Fruit fly (Drosophila melanogaster): Measurements from ENCODE around the gene mei-41.

The mei-41 gene

DNA sequence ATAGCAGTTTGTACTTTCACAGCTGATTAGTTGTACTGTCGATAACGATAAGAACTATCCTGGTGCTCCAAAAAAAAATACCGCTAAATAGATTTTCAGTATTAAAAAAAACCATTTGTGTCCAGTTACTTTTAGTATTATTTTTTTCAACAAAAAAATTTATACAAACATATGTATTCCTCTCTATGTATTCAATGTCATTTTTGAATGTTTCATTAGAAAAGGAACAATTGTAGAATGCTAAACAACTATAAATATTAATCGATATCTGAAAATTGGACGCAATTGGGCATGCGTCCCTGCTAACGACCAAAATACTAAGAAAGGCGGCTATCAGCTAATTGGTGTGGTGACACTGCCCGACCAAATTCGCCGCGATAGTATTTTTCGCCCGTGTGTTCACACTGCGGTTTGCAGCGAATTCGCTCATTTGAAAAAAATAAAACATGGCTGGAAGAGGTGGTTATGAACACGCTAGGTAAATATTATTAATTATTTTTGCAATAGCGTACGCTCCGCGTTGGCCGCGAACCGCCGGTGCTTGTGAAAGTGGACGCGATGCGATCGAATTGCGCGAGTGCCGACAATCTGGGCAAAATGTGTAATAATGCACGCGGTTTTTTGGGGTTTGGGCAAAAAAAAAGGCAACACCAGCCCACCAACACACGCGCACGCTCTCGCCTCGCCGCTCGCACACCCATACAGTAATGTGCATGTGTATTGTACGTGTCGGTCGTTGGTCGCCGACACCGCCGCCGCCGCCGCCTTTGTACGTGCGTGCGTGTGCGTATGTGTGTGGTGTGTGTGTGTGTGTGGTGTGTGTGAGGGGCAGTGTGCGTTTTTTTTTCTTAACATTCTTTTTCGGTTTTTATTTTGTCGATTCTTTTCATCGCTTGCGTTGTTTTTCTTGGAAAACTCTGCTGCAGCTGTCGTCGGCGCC lies 57.0 kb downstream of the mei-41 start, which contains the start of the genes CG34015 and eIF4H1 (continued):
- TF ChIP-seq CG2712 (tag; optimal IDR thresholded peaks at IDR 0.05) (peak; percentile 10), CG7987 (GFP tag; optimal IDR thresholded peaks at IDR 0.05) (peak; percentile 22), Sry-δ (GFP tag; optimal IDR thresholded peaks at IDR 0.05) (peak; percentile 72), CG4360 (GFP tag; IDR thresholded peaks at IDR 0.05) (no peak), zen (tag; optimal IDR thresholded peaks at IDR 0.05) (peak; percentile 32), nau (GFP tag; optimal IDR thresholded peaks at IDR 0.05) (peak; percentile 4), NC2β (GFP tag; optimal IDR thresholded peaks at IDR 0.05) (peak; percentile 21), pita (GFP tag; optimal IDR thresholded peaks at IDR 0.05) (peak; percentile 26), sqz (GFP tag; optimal IDR thresholded peaks at IDR 0.05) (peak; percentile 97), BtbVII (GFP tag; optimal IDR thresholded peaks at IDR 0.05) (no peak), YL-1 (GFP tag; optimal IDR thresholded peaks at IDR 0.05) (peak; percentile 76), chm (GFP tag; IDR thresholded peaks at IDR 0.05) (no peak), CG11085 (GFP tag; IDR thresholded peaks at IDR 0.05) (no peak), fd3F (GFP tag; optimal IDR thresholded peaks at IDR 0.05) (no peak), mirr (GFP tag; optimal IDR thresholded peaks at IDR 0.05) (no peak), Gug (GFP tag; IDR thresholded peaks at IDR 0.05) (no peak), E2f2 (GFP tag; IDR thresholded peaks at IDR 0.05) (peak; percentile 48; the same call in 1 of the 2 replicates), unpg (GFP tag; optimal IDR thresholded peaks at IDR 0.05) (no peak), Doc3 (GFP tag; IDR thresholded peaks at IDR 0.05; ENCODE audit: partially characterized antibody) (peak; percentile 53; the same call in 1 of the 3 replicates), gro (GFP tag; optimal IDR thresholded peaks at IDR 0.05) (no peak), cwo (GFP tag; optimal IDR thresholded peaks at IDR 0.05) (peak; percentile 4), croc (GFP tag; conservative IDR thresholded peaks at IDR 0.05) (no peak), sna (GFP tag; IDR thresholded peaks at IDR 0.05; ENCODE audit: partially characterized antibody) (0 out of 2 replicates have a peak, but pooled peaks have one; percentile 12), CG9437 (GFP tag; optimal IDR thresholded peaks at IDR 0.05) (no peak), Nf-YB (GFP tag; optimal IDR thresholded peaks at IDR 0.05) (no peak), jigr1 (GFP tag; IDR thresholded peaks at IDR 0.05) (no peak), CG18262 (tag; optimal IDR thresholded peaks at IDR 0.05) (peak; percentile 2), CG9797 (GFP tag; optimal IDR thresholded peaks at IDR 0.05) (peak; percentile 85), cg (GFP tag; optimal IDR thresholded peaks at IDR 0.05) (peak; percentile 99), CG34376 (GFP tag; optimal IDR thresholded peaks at IDR 0.05) (peak; percentile 17), chinmo (GFP tag; IDR thresholded peaks at IDR 0.05; ENCODE audit: partially characterized antibody) (peak; percentile 66; the same call in 2 of the 4 replicates), Chrac-16 (GFP tag; optimal IDR thresholded peaks at IDR 0.05) (no peak), tgo (GFP tag; IDR thresholded peaks at IDR 0.05) (no peak), Deaf1 (tag; optimal IDR thresholded peaks at IDR 0.05) (no peak), CG1603 (tag; optimal IDR thresholded peaks at IDR 0.05) (peak; percentile 12), CG10565 (GFP tag; optimal IDR thresholded peaks at IDR 0.05) (no peak), CG34422 (GFP tag; IDR thresholded peaks at IDR 0.05) (peak; percentile 68; the same call in 1 of the 3 replicates), CoRest (tag; optimal IDR thresholded peaks at IDR 0.05) (peak; percentile 24), wdn (GFP tag; IDR thresholded peaks at IDR 0.05) (no peak), zfh1 (GFP tag; IDR thresholded peaks at IDR 0.05) (no peak), knrl (GFP tag; IDR thresholded peaks at IDR 0.05; ENCODE audit: partially characterized antibody) (peak; percentile 65), CG3995 (GFP tag; optimal IDR thresholded peaks at IDR 0.05) (peak; percentile 46), CG2116 (GFP tag; optimal IDR thresholded peaks at IDR 0.05) (peak; percentile 92), Mad (GFP tag; optimal IDR thresholded peaks at IDR 0.05) (no peak), ewg (GFP tag; optimal IDR thresholded peaks at IDR 0.05) (peak; percentile 92), Ada2b (GFP tag; IDR thresholded peaks at IDR 0.05) (no peak), CG10147 (GFP tag; optimal IDR thresholded peaks at IDR 0.05) (peak; percentile 1), CG6175 (GFP tag; IDR thresholded peaks at IDR 0.05) (no peak)

Data from whole organism, embryonic.